Fruit fly (Drosophila melanogaster): Measurements from ENCODE around the gene Pep.

The Pep gene

dm6 chr3L:17655837-17656308 lies 11.0 kb upstream of the Pep start (continued):
- peak; percentile 36 for TF ChIP-seq Myc (optimal IDR thresholded peaks at IDR 0.05)

dm6 chr3L:17654668-17655050 lies 9.8 kb upstream of the Pep start:
- TF ChIP-seq jim (GFP tag; optimal IDR thresholded peaks at IDR 0.05) (no peak), Hr83 (GFP tag; optimal IDR thresholded peaks at IDR 0.05; ENCODE audit: poor library complexity, severe bottlenecking) (no peak), Abd-B (GFP tag; optimal IDR thresholded peaks at IDR 0.05) (no peak), sv (GFP tag; optimal IDR thresholded peaks at IDR 0.05) (no peak), foxo (GFP tag; optimal IDR thresholded peaks at IDR 0.05) (no peak), fru (GFP tag; optimal IDR thresholded peaks at IDR 0.05) (no peak), CrebA (GFP tag; optimal IDR thresholded peaks at IDR 0.05; ENCODE audit: borderline replicate concordance) (no peak)

dm6 chr3L:17653701-17654667 lies 9.1 kb upstream of the Pep start, which contains the start of the genes Krn, Ndfip and CG7484:
Gene Krn, minus strand, starts transcription at chr3L:17654280.
Gene Ndfip, minus strand, starts transcription at chr3L:17654280.
Gene CG7484, plus strand, starts transcription at chr3L:17654617.
- TF ChIP-seq sage (GFP tag; optimal IDR thresholded peaks at IDR 0.05) = peak; percentile 39
- TF ChIP-seq sv (GFP tag; optimal IDR thresholded peaks at IDR 0.05) = peak; percentile 68
- no peak for TF ChIP-seq Dif (GFP tag; optimal IDR thresholded peaks at IDR 0.05; ENCODE audit: partially characterized antibody)
- TF ChIP-seq fru (GFP tag; optimal IDR thresholded peaks at IDR 0.05) = peak; percentile 86
- TF ChIP-seq psq (GFP tag; optimal IDR thresholded peaks at IDR 0.05) = peak; percentile 80
- TF ChIP-seq rgr (GFP tag; optimal IDR thresholded peaks at IDR 0.05) = peak; percentile 91
- no peak for TF ChIP-seq dl (GFP tag; optimal IDR thresholded peaks at IDR 0.05; ENCODE audit: insufficient read depth in 1 of 2, partially characterized antibody in 2 of 2)
- TF ChIP-seq HLH106 (tag; optimal IDR thresholded peaks at IDR 0.05) = peak; percentile 95
- TF ChIP-seq Hnf4 (GFP tag; optimal IDR thresholded peaks at IDR 0.05) = peak; percentile 88
- TF ChIP-seq Sp1 (GFP tag; optimal IDR thresholded peaks at IDR 0.05) = peak; percentile 91
- TF ChIP-seq GATAd (GFP tag; optimal IDR thresholded peaks at IDR 0.05) = peak; percentile 79
- TF ChIP-seq Mio (GFP tag; optimal IDR thresholded peaks at IDR 0.05) = no peak
- peak; percentile 50 for TF ChIP-seq Dfd (GFP tag; optimal IDR thresholded peaks at IDR 0.05)
- peak; percentile 1 for TF ChIP-seq Rel (GFP tag; optimal IDR thresholded peaks at IDR 0.05)
- peak; percentile 71 for TF ChIP-seq Rel (tag; optimal IDR thresholded peaks at IDR 0.05)
- no peak for TF ChIP-seq lola (GFP tag; optimal IDR thresholded peaks at IDR 0.05)
- no peak for TF ChIP-seq usp (GFP tag; optimal IDR thresholded peaks at IDR 0.05)
- TF ChIP-seq CG32264 (GFP tag; optimal IDR thresholded peaks at IDR 0.05) = peak; percentile 26
- TF ChIP-seq Jra (GFP tag; optimal IDR thresholded peaks at IDR 0.05) = peak; percentile 74
- peak; percentile 90 for TF ChIP-seq CG9705 (GFP tag; optimal IDR thresholded peaks at IDR 0.05)
- no peak for TF ChIP-seq pan (optimal IDR thresholded peaks at IDR 0.05)
- TF ChIP-seq tai (GFP tag; optimal IDR thresholded peaks at IDR 0.05) = peak; percentile 90
- peak; percentile 78 for TF ChIP-seq br (GFP tag; optimal IDR thresholded peaks at IDR 0.05)
- TF ChIP-seq CrebA (GFP tag; optimal IDR thresholded peaks at IDR 0.05; ENCODE audit: borderline replicate concordance) = no peak
- TF ChIP-seq Myc (optimal IDR thresholded peaks at IDR 0.05) = no peak
- TF ChIP-seq dmrt93B (GFP tag; optimal IDR thresholded peaks at IDR 0.05) = peak; percentile 89
- TF ChIP-seq N (GFP tag; optimal IDR thresholded peaks at IDR 0.05) = no peak
- TF ChIP-seq jim (GFP tag; optimal IDR thresholded peaks at IDR 0.05) = no peak
- peak; percentile 85 for TF ChIP-seq ey (GFP tag; optimal IDR thresholded peaks at IDR 0.05)
- TF ChIP-seq Hr83 (GFP tag; optimal IDR thresholded peaks at IDR 0.05; ENCODE audit: poor library complexity, severe bottlenecking) = peak; percentile 81
- peak in 1 of 2 experiments; percentile 93 for TF ChIP-seq foxo (GFP tag; optimal IDR thresholded peaks at IDR 0.05)
- TF ChIP-seq Hr78 (GFP tag; optimal IDR thresholded peaks at IDR 0.05) = no peak
- TF ChIP-seq h (GFP tag; optimal IDR thresholded peaks at IDR 0.05) = peak; percentile 91
- no peak for TF ChIP-seq Abd-B (GFP tag; optimal IDR thresholded peaks at IDR 0.05)
- peak; percentile 82 for TF ChIP-seq brk (GFP tag; optimal IDR thresholded peaks at IDR 0.05)
- TF ChIP-seq dsf (GFP tag; optimal IDR thresholded peaks at IDR 0.05; ENCODE audit: borderline replicate concordance) = peak; percentile 78
- TF ChIP-seq Vsx2 (GFP tag; optimal IDR thresholded peaks at IDR 0.05; ENCODE audit: partially characterized antibody) = no peak
- TF ChIP-seq woc (GFP tag; optimal IDR thresholded peaks at IDR 0.05) = peak; percentile 89
- peak; percentile 76 for TF ChIP-seq OdsH (GFP tag; optimal IDR thresholded peaks at IDR 0.05)
